Worm (Caenorhabditis elegans): Measurements from ENCODE around the gene K01D12.7.

DNA sequence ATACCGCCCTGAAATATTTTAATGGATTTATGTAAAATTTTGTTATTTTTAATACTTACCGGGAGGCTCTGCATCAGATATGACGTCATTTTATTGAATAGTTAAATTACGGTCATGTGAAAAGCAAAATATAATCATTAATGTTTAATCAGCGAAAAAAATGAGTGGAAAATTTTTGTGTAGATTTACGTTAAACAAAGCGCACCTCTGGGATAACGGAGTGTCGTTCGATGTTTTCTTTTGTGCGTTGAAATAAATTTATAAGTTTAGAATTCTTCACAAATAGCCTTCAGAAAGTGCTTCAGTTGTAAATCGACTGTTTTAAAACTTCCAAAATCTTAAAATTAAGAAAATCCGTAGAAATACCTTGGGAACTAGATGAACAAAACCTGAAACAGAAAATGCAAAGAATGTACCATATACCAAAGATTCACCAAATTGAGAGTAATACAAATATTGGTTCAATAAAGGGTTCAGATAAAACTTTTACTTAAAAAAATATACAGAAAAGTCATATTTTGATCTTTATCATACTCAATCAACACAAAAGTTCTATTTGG lies 526 bp downstream of the K01D12.7 start, which contains the start of the genes K01D12.20 and miga-1:
- TF ChIP-seq mcd-1 (GFP tag; IDR thresholded peaks at IDR 0.05), result no peak
- TF ChIP-seq lag-1 (GFP tag; IDR thresholded peaks at IDR 0.05), result no peak
- no peak for TF ChIP-seq ztf-26 (tag; optimal IDR thresholded peaks at IDR 0.05)
- TF ChIP-seq F33H1.4 (GFP tag; IDR thresholded peaks at IDR 0.05), result no peak
- TF ChIP-seq unc-62 (GFP tag; optimal IDR thresholded peaks at IDR 0.05), result no peak
- no peak for TF ChIP-seq bed-1 (GFP tag; IDR thresholded peaks at IDR 0.05)
- TF ChIP-seq pbrm-1 (GFP tag; IDR thresholded peaks at IDR 0.05), result no peak
- no peak for TF ChIP-seq snpc-4 (GFP tag; optimal IDR thresholded peaks at IDR 0.05)
- TF ChIP-seq snpc-4 (tag; optimal IDR thresholded peaks at IDR 0.05), result no peak

Data from whole organism, young adult.